Worm (Caenorhabditis elegans): ENCODE measurements around the gene C05D11.8.

C05D11.8 gene

ce11 chrIII:6379129-6379528 is 48.0 kb downstream of the C05D11.8 start, which contains the start of gene C16A3.6 (continued):
- 0 out of 2 replicates have a peak, but pooled peaks have one; percentile 17 for TF ChIP-seq rcor-1 (GFP tag; IDR thresholded peaks at IDR 0.05)
- TF ChIP-seq F33H1.4 (GFP tag; IDR thresholded peaks at IDR 0.05), result no peak
- no peak for TF ChIP-seq lin-26 (GFP tag; IDR thresholded peaks at IDR 0.05)
- TF ChIP-seq unc-130 (GFP tag; optimal IDR thresholded peaks at IDR 0.05), result no peak
- no peak; the same call in 1 of the 2 replicates for TF ChIP-seq B0336.3 (GFP tag; IDR thresholded peaks at IDR 0.05)
- TF ChIP-seq ztf-18 (tag; optimal IDR thresholded peaks at IDR 0.05), result no peak
- TF ChIP-seq nhr-90 (tag; optimal IDR thresholded peaks at IDR 0.05), result no peak
- TF ChIP-seq die-1 (tag; optimal IDR thresholded peaks at IDR 0.05), result no peak
- no peak for TF ChIP-seq C06A6.2 (GFP tag; conservative IDR thresholded peaks at IDR 0.05)
- TF ChIP-seq T26A5.8 (tag; optimal IDR thresholded peaks at IDR 0.05), result no peak
- TF ChIP-seq lin-40 (tag; optimal IDR thresholded peaks at IDR 0.05), result peak; percentile 4
- TF ChIP-seq pbrm-1 (GFP tag; IDR thresholded peaks at IDR 0.05), result no peak
- no peak for TF ChIP-seq ZK185.1 (tag; optimal IDR thresholded peaks at IDR 0.05; ENCODE audit: poor library complexity, severe bottlenecking)
- TF ChIP-seq F22D6.2 (tag; optimal IDR thresholded peaks at IDR 0.05), result no peak
- no peak for TF ChIP-seq F37B4.10 (GFP tag; IDR thresholded peaks at IDR 0.05)
- no peak for TF ChIP-seq Y53F4B.3 (GFP tag; IDR thresholded peaks at IDR 0.05)
- TF ChIP-seq B0019.2 (GFP tag; conservative IDR thresholded peaks at IDR 0.05), result no peak
- TF ChIP-seq F10E7.11 (tag; optimal IDR thresholded peaks at IDR 0.05), result no peak
- no peak for TF ChIP-seq lin-35 (GFP tag; optimal IDR thresholded peaks at IDR 0.05)
- no peak for TF ChIP-seq snpc-4 (GFP tag; optimal IDR thresholded peaks at IDR 0.05)
- TF ChIP-seq snpc-4 (tag; optimal IDR thresholded peaks at IDR 0.05), result no peak
- no peak for TF ChIP-seq nhr-80 (tag; optimal IDR thresholded peaks at IDR 0.05)
- TF ChIP-seq mcd-1 (GFP tag; IDR thresholded peaks at IDR 0.05), result no peak
- no peak for TF ChIP-seq gei-17 (GFP tag; optimal IDR thresholded peaks at IDR 0.05)
- TF ChIP-seq xnd-1 (tag; optimal IDR thresholded peaks at IDR 0.05), result no peak
- peak; percentile 15 for TF ChIP-seq tbp1 (GFP tag; optimal IDR thresholded peaks at IDR 0.05)
- TF ChIP-seq F57A8.1 (GFP tag; optimal IDR thresholded peaks at IDR 0.05), result no peak
- TF ChIP-seq repo-1 (tag; optimal IDR thresholded peaks at IDR 0.05), result peak; percentile 27
- no peak for TF ChIP-seq Y53G8AR.9 (GFP tag; conservative IDR thresholded peaks at IDR 0.05)

- TF ChIP-seq nhr-27 (tag; optimal IDR thresholded peaks at IDR 0.05), result no peak
- no peak for TF ChIP-seq B0336.3 (GFP tag; IDR thresholded peaks at IDR 0.05)
- TF ChIP-seq B0019.2 (GFP tag; conservative IDR thresholded peaks at IDR 0.05), result no peak
- TF ChIP-seq nfya-2 (GFP tag; IDR thresholded peaks at IDR 0.05), result no peak
- no peak for TF ChIP-seq ets-4 (GFP tag; optimal IDR thresholded peaks at IDR 0.05)
- no peak for TF ChIP-seq lin-26 (GFP tag; IDR thresholded peaks at IDR 0.05)
- no peak for TF ChIP-seq die-1 (tag; optimal IDR thresholded peaks at IDR 0.05)
- no peak for TF ChIP-seq zim-3 (tag; optimal IDR thresholded peaks at IDR 0.05)
- TF ChIP-seq Y56A3A.18 (GFP tag; IDR thresholded peaks at IDR 0.05), result no peak
- no peak for TF ChIP-seq Y53G8AR.9 (GFP tag; conservative IDR thresholded peaks at IDR 0.05)
- peak; percentile 42; the same call in 1 of the 2 replicates for TF ChIP-seq hmg-1.2 (GFP tag; IDR thresholded peaks at IDR 0.05)
- TF ChIP-seq ama-1 (optimal IDR thresholded peaks at IDR 0.05), result no peak
- peak in 1 of 2 experiments; percentile 24 for TF ChIP-seq ama-1 (GFP tag; optimal IDR thresholded peaks at IDR 0.05)
- TF ChIP-seq ceh-100 (GFP tag; IDR thresholded peaks at IDR 0.05), result no peak
- TF ChIP-seq ekl-4 (GFP tag; IDR thresholded peaks at IDR 0.05), result no peak
- TF ChIP-seq F57A8.1 (GFP tag; optimal IDR thresholded peaks at IDR 0.05), result no peak
- TF ChIP-seq mel-28 (tag; optimal IDR thresholded peaks at IDR 0.05; ENCODE audit: borderline replicate concordance), result no peak
- no peak for TF ChIP-seq pha-4 (tag; optimal IDR thresholded peaks at IDR 0.05)
- TF ChIP-seq egl-18 (GFP tag; IDR thresholded peaks at IDR 0.05), result no peak
- TF ChIP-seq repo-1 (tag; optimal IDR thresholded peaks at IDR 0.05), result no peak
- TF ChIP-seq F49E8.2 (tag; optimal IDR thresholded peaks at IDR 0.05; ENCODE audit: insufficient read depth), result peak; percentile 44
- TF ChIP-seq atf-7 (tag; optimal IDR thresholded peaks at IDR 0.05), result no peak
- TF ChIP-seq B0261.1 (tag; optimal IDR thresholded peaks at IDR 0.05), result no peak
- TF ChIP-seq F37B4.10 (GFP tag; IDR thresholded peaks at IDR 0.05), result no peak
- peak; percentile 69 for TF ChIP-seq snpc-1.3 (tag; optimal IDR thresholded peaks at IDR 0.05; ENCODE audit: insufficient read depth)
- TF ChIP-seq tlf-1 (GFP tag; optimal IDR thresholded peaks at IDR 0.05), result peak; percentile 16
- TF ChIP-seq B0035.1 (tag; optimal IDR thresholded peaks at IDR 0.05), result no peak
- TF ChIP-seq mcd-1 (GFP tag; IDR thresholded peaks at IDR 0.05), result peak; percentile 40; the same call in 1 of the 2 replicates
Measured at ce11 chrIII:6374947-6375415, 52.1 kb downstream of the C05D11.8 start, which contains the start of the genes rps-13 and nfx-1. Gene rps-13 (minus strand): TSS chrIII:6374997. Gene nfx-1 (plus strand): TSS chrIII:6375379.
